Fruit fly (Drosophila melanogaster) whole organism, embryonic: ENCODE results near the gene MED28.
A peak's percentile ranks its signal among the peaks of the same experiment; 100 is the strongest.

Experiments
- CG11247 ChIP-seq: fragments of 200-800 bp; sonication (Bioruptor generic); IDR thresholded peaks from 2 replicates; pipeline ENCODE4 v1.3.6; 2022; ENCODE audit warnings: missing biosample characterization, missing genetic modification characterization
- CG11398 ChIP-seq: fragments of 200-800 bp; sonication (Bioruptor generic); optimal IDR thresholded peaks from 2 replicates; lab custom pipeline; 2016; ENCODE audit warnings: missing biosample characterization, missing genetic modification characterization
- CG18476 ChIP-seq: fragments of 200-800 bp; sonication (Bioruptor generic); optimal IDR thresholded peaks from 2 replicates; lab custom pipeline; 2016; ENCODE audit warnings: missing biosample characterization, mild to moderate bottlenecking, missing genetic modification characterization
- CG6854 ChIP-seq: fragments of 200-800 bp; sonication (Bioruptor generic); optimal IDR thresholded peaks from 3 replicates; lab custom pipeline; 2017; ENCODE audit warnings: missing biosample characterization, mild to moderate bottlenecking, missing genetic modification characterization
- CG7556 ChIP-seq: fragments of 200-800 bp; sonication (Bioruptor generic); optimal IDR thresholded peaks from 2 replicates; lab custom pipeline; 2017; ENCODE audit warnings: missing biosample characterization, mild to moderate bottlenecking, missing genetic modification characterization
- CG7963 ChIP-seq: fragments of 200-800 bp; sonication (Bioruptor generic); IDR thresholded peaks from 3 replicates; pipeline ENCODE4 v1.3.6; 2022; ENCODE audit warnings: missing biosample characterization, missing genetic modification characterization; ENCODE audit not compliant: partially characterized antibody
- CG8089 ChIP-seq: fragments of 200-800 bp; sonication (Bioruptor generic); optimal IDR thresholded peaks from 3 replicates; lab custom pipeline; 2016; ENCODE audit warnings: missing biosample characterization, missing genetic modification characterization
- D ChIP-seq, 2 experiments: fragments of 200-800 bp in 1 of 2; fragments of >200 bp in 1 of 2; sonication (Bioruptor generic) in 1 of 2; optimal IDR thresholded peaks; 2 replicates in 1 of 2; 3 replicates in 1 of 2; lab custom pipeline; 2017; ENCODE audit warnings: mild to moderate bottlenecking in 1 of 2, missing biosample characterization in 1 of 2, missing genetic modification characterization in 1 of 2, missing genetic modification reagents in 1 of 2
- bcd ChIP-seq: fragments of 200-800 bp; sonication (Bioruptor generic); optimal IDR thresholded peaks from 2 replicates; lab custom pipeline; 2017; ENCODE audit warnings: missing biosample characterization, mild to moderate bottlenecking, missing genetic modification characterization
- dm ChIP-seq: fragments of 200-800 bp; sonication (Bioruptor generic); optimal IDR thresholded peaks from 3 replicates; lab custom pipeline; 2016; ENCODE audit warnings: missing biosample characterization, missing genetic modification characterization
- her ChIP-seq: fragments of 200-800 bp; sonication (Bioruptor generic); optimal IDR thresholded peaks from 2 replicates; lab custom pipeline; 2016; ENCODE audit warnings: missing biosample characterization, missing genetic modification characterization
- jing ChIP-seq: fragments of 200-800 bp; sonication (Bioruptor generic); optimal IDR thresholded peaks from 2 replicates; lab custom pipeline; 2018; ENCODE audit warnings: missing biosample characterization, mild to moderate bottlenecking, missing genetic modification characterization
- lov ChIP-seq, 2 experiments: fragments of 200-800 bp in 1 of 2; fragments of >200 bp in 1 of 2; sonication (Bioruptor generic) in 1 of 2; IDR thresholded peaks in 1 of 2; optimal IDR thresholded peaks in 1 of 2; 2 replicates in 1 of 2; 3 replicates in 1 of 2; pipeline versions ENCODE4 v1.3.6 to Lab custom; 2017 to 2022; ENCODE audit warnings: missing biosample characterization in 1 of 2, missing genetic modification characterization in 1 of 2
- sna ChIP-seq: fragments of 200-800 bp; sonication (Bioruptor generic); IDR thresholded peaks from 2 replicates; pipeline ENCODE4 v1.3.6; 2022; ENCODE audit warnings: missing biosample characterization, missing genetic modification characterization; ENCODE audit not compliant: partially characterized antibody

DNA sequence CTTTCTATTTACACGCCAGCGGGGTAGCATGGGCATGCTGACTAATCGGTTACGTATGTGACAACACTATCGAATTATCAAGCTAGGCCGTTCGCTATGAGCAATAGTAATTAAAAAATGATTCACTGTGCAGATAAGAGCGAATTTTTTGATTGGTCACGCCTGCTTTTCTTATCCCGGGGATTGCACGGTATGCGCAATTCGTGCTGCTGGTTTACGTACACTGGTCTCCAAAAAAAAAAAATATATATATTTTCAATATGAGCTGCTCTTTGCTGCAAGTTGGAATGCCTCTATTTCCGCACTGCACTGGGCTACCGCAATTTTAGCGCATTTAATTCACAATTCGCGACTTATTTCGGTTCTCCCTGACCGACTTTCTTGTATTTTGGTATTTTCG is 13.6 kb downstream of the MED28 start:
- TF ChIP-seq CG7556 (no peak), dm (no peak), D (optimal IDR thresholded peaks at IDR 0.05; lab: Kevin White, UChicago) (no peak), D (GFP tag; optimal IDR thresholded peaks at IDR 0.05; lab: Kevin White, UChicago) (no peak), sna (GFP tag; lab: Robert Waterston, UW) (no peak), CG11247 (GFP tag; lab: Robert Waterston, UW) (no peak), her (GFP tag; lab: Kevin White, UChicago) (no peak), CG7963 (GFP tag; lab: Robert Waterston, UW) (no peak), CG18476 (GFP tag; lab: Kevin White, UChicago) (no peak), CG6854 (GFP tag; lab: Kevin White, UChicago) (no peak), lov (optimal IDR thresholded peaks at IDR 0.05; lab: Kevin White, UChicago) (no peak), lov (GFP tag; IDR thresholded peaks at IDR 0.05; lab: Robert Waterston, UW) (no peak), bcd (GFP tag; lab: Kevin White, UChicago) (no peak), CG11398 (no peak), jing (GFP tag; lab: Kevin White, UChicago) (peak; percentile 20), CG8089 (GFP tag; lab: Kevin White, UChicago) (peak; percentile 19)
